Fruit fly (Drosophila melanogaster) S2 (cell line): ENCODE results near the gene HDAC4.

Source experiments
- CG8478 ChIP-seq: fragments of >200 bp; optimal IDR thresholded peaks from 2 replicates; lab custom pipeline; 2018
- CTCF ChIP-seq, 2 experiments: fragments of >200 bp; optimal IDR thresholded peaks; 2 replicates each; lab custom pipeline; 2018

- TF ChIP-seq CTCF (optimal IDR thresholded peaks at IDR 0.05; lab: Kevin White, UChicago) (no peak), CG8478 (lab: Kevin White, UChicago) (no peak)
These were observed 59.0 kb downstream of the HDAC4 start for dm6 chrX:13226478-13226877.
